Worm (Caenorhabditis elegans) whole organism, young adult: ENCODE results near the gene mec-3.

Experiments used
- B0336.3 ChIP-seq: fragments of 200-800 bp; sonication (Bioruptor generic); IDR thresholded peaks from 2 replicates; pipeline ENCODE4 v1.3.6; 2022; ENCODE audit warnings: missing genetic modification characterization, missing compliant biosample characterization
- C17E4.6 ChIP-seq: fragments of 200-800 bp; sonication (Bioruptor generic); IDR thresholded peaks from 2 replicates; pipeline ENCODE4 v1.3.6; 2022; ENCODE audit warnings: missing genetic modification reagents, missing genetic modification characterization, missing compliant biosample characterization
- F37B4.10 ChIP-seq: fragments of 200-800 bp; sonication (Bioruptor generic); IDR thresholded peaks from 2 replicates; pipeline ENCODE4 v1.3.6; 2022; ENCODE audit warnings: missing genetic modification characterization, missing compliant biosample characterization
- F49E8.2 ChIP-seq: sonication (generic microtip); optimal IDR thresholded peaks from 3 replicates; lab custom pipeline; 2017; ENCODE audit warnings: missing genetic modification characterization, mild to moderate bottlenecking, missing compliant biosample characterization, antibody characterized with exemption, moderate library complexity; ENCODE audit not compliant: insufficient read depth
- F52B5.7 ChIP-seq: sonication (generic microtip); optimal IDR thresholded peaks from 2 replicates; lab custom pipeline; 2016; ENCODE audit warnings: mild to moderate bottlenecking, missing genetic modification characterization, missing compliant biosample characterization
- K12H6.12 ChIP-seq: fragments of 200-800 bp; sonication (Bioruptor generic); optimal IDR thresholded peaks from 2 replicates; lab custom pipeline; 2018; ENCODE audit warnings: mild to moderate bottlenecking, missing genetic modification characterization, missing compliant biosample characterization
- T26A5.8 ChIP-seq: sonication (generic microtip); optimal IDR thresholded peaks from 2 replicates; lab custom pipeline; 2016; ENCODE audit warnings: missing genetic modification characterization, missing compliant biosample characterization
- Y56A3A.18 ChIP-seq: fragments of 200-800 bp; sonication (Bioruptor generic); IDR thresholded peaks from 2 replicates; pipeline ENCODE4 v1.3.6; 2022; ENCODE audit warnings: missing genetic modification reagents, missing genetic modification characterization, missing compliant biosample characterization
- atf-7 ChIP-seq: sonication (generic microtip); optimal IDR thresholded peaks from 2 replicates; lab custom pipeline; 2017; ENCODE audit warnings: mild to moderate bottlenecking, missing genetic modification characterization, missing compliant biosample characterization
- attf-5 ChIP-seq: fragments of 200-800 bp; sonication (Bioruptor generic); optimal IDR thresholded peaks from 2 replicates; lab custom pipeline; 2018; ENCODE audit warnings: mild to moderate bottlenecking, missing genetic modification characterization, missing compliant biosample characterization
- cebp-1 ChIP-seq, 2 experiments: fragments of 200-800 bp in 1 of 2; sonication (Bioruptor generic) in 1 of 2; sonication (generic microtip) in 1 of 2; IDR thresholded peaks in 1 of 2; optimal IDR thresholded peaks in 1 of 2; 2 replicates each; pipeline versions ENCODE4 v1.3.6 to Lab custom; 2017 to 2022; ENCODE audit warnings: missing compliant biosample characterization in 2 of 2, missing genetic modification characterization in 2 of 2, mild to moderate bottlenecking in 1 of 2, missing genetic modification reagents in 1 of 2, moderate library complexity in 1 of 2
- ceh-27 ChIP-seq: fragments of 200-800 bp; sonication (Bioruptor generic); optimal IDR thresholded peaks from 2 replicates; lab custom pipeline; 2018; ENCODE audit warnings: mild to moderate bottlenecking, missing genetic modification characterization, moderate library complexity, missing compliant biosample characterization
- ceh-40 ChIP-seq: fragments of 200-800 bp; sonication (Bioruptor generic); IDR thresholded peaks from 2 replicates; pipeline ENCODE4 v1.3.6; 2022; ENCODE audit warnings: missing genetic modification characterization, missing compliant biosample characterization
- die-1 ChIP-seq: sonication (generic microtip); optimal IDR thresholded peaks from 2 replicates; lab custom pipeline; 2016; ENCODE audit warnings: missing genotype, mild to moderate bottlenecking, missing genetic modification characterization, missing compliant biosample characterization
- egl-18 ChIP-seq: fragments of 200-800 bp; sonication (Bioruptor generic); IDR thresholded peaks from 2 replicates; pipeline ENCODE4 v1.3.6; 2022; ENCODE audit warnings: missing genetic modification reagents, missing genetic modification characterization, missing compliant biosample characterization
- egrh-3 ChIP-seq: fragments of 200-800 bp; sonication (Bioruptor generic); IDR thresholded peaks from 2 replicates; pipeline ENCODE4 v1.3.6; 2022; ENCODE audit warnings: missing genetic modification reagents, missing genetic modification characterization, missing compliant biosample characterization
- ets-4 ChIP-seq: fragments of 200-800 bp; sonication (Bioruptor generic); optimal IDR thresholded peaks from 2 replicates; lab custom pipeline; 2018; ENCODE audit warnings: mild to moderate bottlenecking, missing genetic modification characterization, missing compliant biosample characterization
- hmg-1.2 ChIP-seq: fragments of 200-800 bp; sonication (Bioruptor generic); IDR thresholded peaks from 2 replicates; pipeline ENCODE4 v1.3.6; 2022; ENCODE audit warnings: missing genetic modification reagents, missing genetic modification characterization, missing compliant biosample characterization
- hmg-20 ChIP-seq: fragments of 200-800 bp; sonication (Bioruptor generic); IDR thresholded peaks from 2 replicates; pipeline ENCODE4 v1.3.6; 2022; ENCODE audit warnings: missing genetic modification reagents, missing genetic modification characterization, missing compliant biosample characterization
- hrde-1 ChIP-seq: sonication (generic microtip); optimal IDR thresholded peaks from 2 replicates; lab custom pipeline; 2016; ENCODE audit warnings: missing genetic modification characterization, mild to moderate bottlenecking, missing compliant biosample characterization, moderate library complexity, missing genotype, missing genetic modification reagents, borderline replicate concordance
- let-607 ChIP-seq, 2 experiments: fragments of 200-800 bp in 1 of 2; sonication (Bioruptor generic) in 1 of 2; sonication (generic microtip) in 1 of 2; optimal IDR thresholded peaks; 2 replicates each; lab custom pipeline; 2016 to 2018; ENCODE audit warnings: mild to moderate bottlenecking in 2 of 2, missing compliant biosample characterization in 2 of 2, missing genetic modification characterization in 2 of 2, moderate library complexity in 2 of 2, missing genotype in 1 of 2
- lin-35 ChIP-seq, 3 experiments: fragments of 150-350 bp in 2 of 3; sonication (generic microtip) in 1 of 3; optimal IDR thresholded peaks; 2 replicates each; lab custom pipeline; 2014 to 2018; ENCODE audit warnings: missing biosample characterization in 3 of 3, missing genetic modification characterization in 3 of 3, missing genetic modification reagents in 3 of 3
- lin-40 ChIP-seq: sonication (generic microtip); optimal IDR thresholded peaks from 2 replicates; lab custom pipeline; 2016; ENCODE audit warnings: missing genetic modification characterization, mild to moderate bottlenecking, missing compliant biosample characterization, missing genotype, missing genetic modification reagents
- lir-1 ChIP-seq: fragments of 200-800 bp; sonication (Bioruptor generic); conservative IDR thresholded peaks from 2 replicates; pipeline ENCODE4 v1.3.6; 2022; ENCODE audit warnings: missing genetic modification reagents, missing genetic modification characterization, missing compliant biosample characterization
- lsl-1 ChIP-seq: fragments of 200-800 bp; sonication (Bioruptor generic); optimal IDR thresholded peaks from 2 replicates; lab custom pipeline; 2018; ENCODE audit warnings: mild to moderate bottlenecking, missing genetic modification characterization, moderate library complexity, missing compliant biosample characterization
- lsy-27 ChIP-seq: sonication (generic microtip); optimal IDR thresholded peaks from 2 replicates; lab custom pipeline; 2017; ENCODE audit warnings: missing genetic modification characterization, mild to moderate bottlenecking, missing compliant biosample characterization, antibody characterized with exemption, missing genotype, borderline replicate concordance; ENCODE audit not compliant: insufficient read depth
- madf-10 ChIP-seq: sonication (generic microtip); optimal IDR thresholded peaks from 2 replicates; lab custom pipeline; 2016; ENCODE audit warnings: mild to moderate bottlenecking, missing genetic modification characterization, missing compliant biosample characterization
- madf-8 ChIP-seq: fragments of 200-800 bp; sonication (Bioruptor generic); conservative IDR thresholded peaks from 2 replicates; pipeline ENCODE4 v1.3.6; 2022; ENCODE audit warnings: missing genetic modification reagents, missing genetic modification characterization, missing compliant biosample characterization
- mcd-1 ChIP-seq: fragments of 200-800 bp; sonication (Bioruptor generic); IDR thresholded peaks from 2 replicates; pipeline ENCODE4 v1.3.6; 2022; ENCODE audit warnings: missing genetic modification reagents, missing genetic modification characterization, missing compliant biosample characterization
- nfya-2 ChIP-seq: fragments of 200-800 bp; sonication (Bioruptor generic); IDR thresholded peaks from 2 replicates; pipeline ENCODE4 v1.3.6; 2022; ENCODE audit warnings: missing genetic modification reagents, missing genetic modification characterization, missing compliant biosample characterization
- nfyb-1 ChIP-seq: fragments of 200-800 bp; sonication (Bioruptor generic); IDR thresholded peaks from 2 replicates; pipeline ENCODE4 v1.3.6; 2022; ENCODE audit warnings: missing genetic modification reagents, missing genetic modification characterization, missing compliant biosample characterization
- rcor-1 ChIP-seq: fragments of 200-800 bp; sonication (Bioruptor generic); IDR thresholded peaks from 2 replicates; pipeline ENCODE4 v1.3.6; 2022; ENCODE audit warnings: missing genetic modification reagents, missing genetic modification characterization, missing compliant biosample characterization
- snpc-3.4 ChIP-seq: sonication (generic microtip); optimal IDR thresholded peaks from 2 replicates; lab custom pipeline; 2017; ENCODE audit warnings: missing genetic modification characterization, mild to moderate bottlenecking, missing compliant biosample characterization, antibody characterized with exemption, moderate library complexity, missing genotype, missing genetic modification reagents
- snpc-4 ChIP-seq, 5 experiments: fragments of 150-350 bp in 1 of 5; sonication (generic microtip) in 4 of 5; optimal IDR thresholded peaks; 2 replicates each; lab custom pipeline; 2014 to 2018; ENCODE audit warnings: missing genetic modification characterization in 5 of 5, missing biosample characterization in 3 of 5, antibody characterized with exemption in 2 of 5, mild to moderate bottlenecking in 2 of 5, missing compliant biosample characterization in 2 of 5, missing genotype in 2 of 5, moderate library complexity in 2 of 5, missing genetic modification reagents in 1 of 5
- somi-1 ChIP-seq: fragments of 200-800 bp; sonication (Bioruptor generic); optimal IDR thresholded peaks from 2 replicates; lab custom pipeline; 2018; ENCODE audit warnings: mild to moderate bottlenecking, missing genetic modification characterization, missing compliant biosample characterization
- sptf-2 ChIP-seq: fragments of 200-800 bp; sonication (Bioruptor generic); optimal IDR thresholded peaks from 2 replicates; lab custom pipeline; 2018; ENCODE audit warnings: mild to moderate bottlenecking, missing genetic modification characterization, missing compliant biosample characterization
- zfh-2 ChIP-seq: fragments of 200-800 bp; sonication (Bioruptor generic); conservative IDR thresholded peaks from 2 replicates; pipeline ENCODE4 v1.3.6; 2022; ENCODE audit warnings: missing genetic modification reagents, missing genetic modification characterization, missing compliant biosample characterization
- zim-3 ChIP-seq: sonication (generic microtip); optimal IDR thresholded peaks from 2 replicates; lab custom pipeline; 2017; ENCODE audit warnings: mild to moderate bottlenecking, missing genetic modification characterization, moderate library complexity, missing compliant biosample characterization
- ztf-25 ChIP-seq: fragments of 200-800 bp; sonication (Bioruptor generic); IDR thresholded peaks from 2 replicates; pipeline ENCODE4 v1.3.6; 2022; ENCODE audit warnings: missing genetic modification reagents, missing genetic modification characterization, missing compliant biosample characterization

The mec-3 gene

DNA sequence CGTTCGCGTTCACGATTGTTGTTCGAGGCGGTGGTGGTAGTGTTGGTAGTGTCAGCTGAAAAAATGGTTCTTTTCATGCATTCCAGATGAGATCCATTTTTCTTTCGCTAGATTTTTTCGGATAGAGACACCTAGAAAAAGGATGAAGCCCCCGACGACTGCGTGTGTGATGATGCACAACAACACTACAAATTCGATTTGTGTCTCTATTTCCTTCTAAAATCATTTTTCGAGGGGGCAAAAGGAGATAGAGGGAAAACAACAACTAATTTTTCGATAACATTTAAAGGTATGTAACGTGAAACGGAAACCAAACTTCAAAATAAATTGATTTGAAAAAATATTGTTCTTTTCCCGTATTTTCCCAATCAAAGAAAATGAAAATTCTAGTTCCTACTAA is 38.8 kb upstream of the mec-3 start:
- TF ChIP-seq lsy-27 (tag; lab: Kevin White, UChicago), result no peak
- TF ChIP-seq sptf-2, result no peak
- TF ChIP-seq C17E4.6 (GFP tag; lab: Robert Waterston, UW), result no peak
- no peak for TF ChIP-seq F49E8.2 (tag; lab: Kevin White, UChicago)
- no peak for TF ChIP-seq mcd-1 (GFP tag; lab: Robert Waterston, UW)
- no peak for TF ChIP-seq lsl-1
- no peak for TF ChIP-seq hrde-1
- TF ChIP-seq ceh-40 (GFP tag; lab: Robert Waterston, UW), result no peak
- TF ChIP-seq F37B4.10, result no peak
- no peak for TF ChIP-seq atf-7 (tag; lab: Kevin White, UChicago)
- TF ChIP-seq hmg-20 (GFP tag; lab: Robert Waterston, UW), result no peak
- TF ChIP-seq somi-1 (GFP tag; lab: Kevin White, UChicago), result no peak
- TF ChIP-seq nfyb-1 (GFP tag; lab: Robert Waterston, UW), result no peak
- no peak for TF ChIP-seq lin-35 (GFP tag; optimal IDR thresholded peaks at IDR 0.05; lab: Kevin White, UChicago)
- TF ChIP-seq nfya-2, result no peak
- TF ChIP-seq ceh-27 (GFP tag; lab: Kevin White, UChicago), result no peak
- TF ChIP-seq T26A5.8 (tag; lab: Kevin White, UChicago), result no peak
- no peak for TF ChIP-seq Y56A3A.18 (GFP tag; lab: Robert Waterston, UW)

DNA sequence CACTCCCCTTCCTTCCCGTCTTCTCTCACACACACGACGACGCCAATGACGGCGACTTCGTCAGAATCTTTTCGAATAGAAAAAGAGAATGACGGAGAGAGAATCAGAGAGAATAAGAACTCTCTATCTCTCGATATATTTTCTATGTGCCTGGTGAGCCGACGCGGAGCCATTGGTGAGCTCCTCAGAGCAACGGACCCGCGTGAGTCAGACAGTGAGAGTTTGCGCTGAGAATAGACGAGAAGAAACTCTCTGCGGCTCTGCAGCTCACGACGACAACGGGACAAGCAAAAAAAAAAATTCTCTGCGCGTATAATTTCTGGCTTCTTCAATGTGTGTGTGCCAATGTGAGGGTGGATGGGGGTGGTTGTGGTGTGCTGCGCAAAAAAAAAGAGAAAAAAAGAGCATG is 38.3 kb upstream of the mec-3 start:
- TF ChIP-seq egrh-3, result 0 out of 2 replicates have a peak, but pooled peaks have one; percentile 4
- TF ChIP-seq K12H6.12 (tag; lab: Kevin White, UChicago), result peak; percentile 75
- peak; percentile 18; the same call in 1 of the 2 replicates for TF ChIP-seq hmg-1.2 (GFP tag; lab: Robert Waterston, UW)
- peak; percentile 14 for TF ChIP-seq somi-1 (GFP tag; lab: Kevin White, UChicago)
- peak; percentile 28 for TF ChIP-seq mcd-1 (GFP tag; lab: Robert Waterston, UW)
- TF ChIP-seq madf-10 (tag; lab: Kevin White, UChicago), result peak; percentile 29
- TF ChIP-seq ets-4 (GFP tag; lab: Kevin White, UChicago), result no peak
- no peak for TF ChIP-seq ztf-25 (GFP tag; lab: Robert Waterston, UW)
- peak in 1 of 3 experiments; percentile 11 for TF ChIP-seq lin-35 (GFP tag; optimal IDR thresholded peaks at IDR 0.05; lab: Kevin White, UChicago)
- TF ChIP-seq rcor-1 (GFP tag; lab: Robert Waterston, UW), result peak; percentile 19; the same call in 1 of the 2 replicates
- peak; percentile 44 for TF ChIP-seq lin-40 (tag; lab: Kevin White, UChicago)
- no peak for TF ChIP-seq egl-18 (GFP tag; lab: Robert Waterston, UW)
- TF ChIP-seq B0336.3 (GFP tag; lab: Robert Waterston, UW), result 0 out of 2 replicates have a peak, but pooled peaks have one; percentile 10
- TF ChIP-seq let-607 (tag; optimal IDR thresholded peaks at IDR 0.05; lab: Kevin White, UChicago), result no peak
- no peak for TF ChIP-seq lsy-27 (tag; lab: Kevin White, UChicago)
- peak; percentile 11 for TF ChIP-seq snpc-4 (GFP tag; optimal IDR thresholded peaks at IDR 0.05; lab: Kevin White, UChicago)
- peak in 1 of 4 experiments; percentile 13 for TF ChIP-seq snpc-4 (tag; optimal IDR thresholded peaks at IDR 0.05; lab: Kevin White, UChicago)
- TF ChIP-seq lir-1 (GFP tag; lab: Robert Waterston, UW), result no peak
- no peak for TF ChIP-seq madf-8 (GFP tag; lab: Robert Waterston, UW)
- peak; percentile 85 for TF ChIP-seq zfh-2 (GFP tag; lab: Robert Waterston, UW)
- no peak for TF ChIP-seq snpc-3.4 (tag; lab: Kevin White, UChicago)
- TF ChIP-seq die-1 (tag; lab: Kevin White, UChicago), result no peak
- no peak for TF ChIP-seq F52B5.7 (tag; lab: Kevin White, UChicago)
- TF ChIP-seq zim-3 (tag; lab: Kevin White, UChicago), result no peak
- TF ChIP-seq cebp-1 (GFP tag; IDR thresholded peaks at IDR 0.05; lab: Robert Waterston, UW), result no peak
- peak; percentile 43 for TF ChIP-seq cebp-1 (tag; optimal IDR thresholded peaks at IDR 0.05; lab: Kevin White, UChicago)
- peak; percentile 27 for TF ChIP-seq ceh-27 (GFP tag; lab: Kevin White, UChicago)
- TF ChIP-seq sptf-2, result no peak
- TF ChIP-seq attf-5 (GFP tag; lab: Kevin White, UChicago), result peak; percentile 41
